Worm (Caenorhabditis elegans): Measurements from ENCODE around the gene nas-29.

The nas-29 gene

DNA sequence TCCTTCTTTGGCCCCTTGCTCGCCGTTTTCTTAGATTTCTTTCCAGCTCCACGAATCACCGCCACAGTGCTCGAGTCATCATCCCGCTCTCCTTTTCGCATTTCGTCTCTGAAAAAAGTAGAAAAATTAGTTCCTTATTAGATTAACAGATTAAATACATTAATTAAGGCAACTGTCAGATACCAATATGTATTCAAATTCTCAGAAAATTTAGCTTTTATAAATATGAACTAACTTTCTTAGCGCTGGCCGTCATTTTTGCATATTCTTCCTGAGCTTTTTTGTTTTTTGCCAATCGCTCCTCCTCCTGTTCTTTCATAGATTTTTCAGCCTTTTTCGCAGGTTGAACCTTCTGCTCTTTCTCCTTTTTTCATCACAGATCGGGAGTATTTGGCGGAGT lies 42.2 kb downstream of the nas-29 start, which contains the start of gene C04G6.6:
C04G6.6 (minus strand) TSS at position 101 of the 400 bp plus-strand sequence.
- TF ChIP-seq mab-5 (tag; optimal IDR thresholded peaks at IDR 0.05) (no peak), ceh-82 (tag; optimal IDR thresholded peaks at IDR 0.05) (no peak), lin-39 (tag; optimal IDR thresholded peaks at IDR 0.05) (no peak), unc-62 (GFP tag; optimal IDR thresholded peaks at IDR 0.05) (no peak), nhr-23 (tag; optimal IDR thresholded peaks at IDR 0.05) (no peak), sem-4 (tag; optimal IDR thresholded peaks at IDR 0.05) (no peak), lin-11 (tag; optimal IDR thresholded peaks at IDR 0.05) (no peak), unc-55 (GFP tag; optimal IDR thresholded peaks at IDR 0.05) (no peak), lsy-2 (tag; optimal IDR thresholded peaks at IDR 0.05) (no peak), unc-39 (tag; optimal IDR thresholded peaks at IDR 0.05) (no peak), nhr-11 (tag; optimal IDR thresholded peaks at IDR 0.05) (no peak), peb-1 (tag; optimal IDR thresholded peaks at IDR 0.05) (no peak)

DNA sequence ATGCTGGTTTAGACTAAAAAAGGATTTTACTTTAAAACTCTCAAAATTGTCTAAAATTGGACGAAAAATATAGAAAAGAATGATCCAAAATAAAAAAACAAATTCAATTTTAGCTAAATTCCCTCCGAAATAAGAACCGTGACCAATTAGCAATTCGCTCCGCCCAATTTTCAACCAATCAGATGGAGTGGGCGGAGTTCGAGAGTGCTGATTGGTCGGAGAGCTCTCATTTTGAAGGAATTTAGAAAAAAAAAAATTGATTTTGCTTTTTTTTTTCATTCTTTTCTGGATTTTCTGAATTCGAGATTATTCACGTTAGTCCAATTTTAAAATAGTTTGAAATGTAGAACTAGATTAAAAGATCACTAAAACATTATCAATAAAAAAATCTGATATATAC lies 42.8 kb downstream of the nas-29 start:
- TF ChIP-seq Y55F3AM.14 (GFP tag; optimal IDR thresholded peaks at IDR 0.05), result no peak
- TF ChIP-seq elt-1 (tag; optimal IDR thresholded peaks at IDR 0.05), result no peak
- no peak for TF ChIP-seq alr-1 (tag; optimal IDR thresholded peaks at IDR 0.05)
- TF ChIP-seq nhr-237 (tag; optimal IDR thresholded peaks at IDR 0.05), result no peak
- TF ChIP-seq nhr-11 (tag; optimal IDR thresholded peaks at IDR 0.05), result no peak
- no peak for TF ChIP-seq sma-3 (GFP tag; optimal IDR thresholded peaks at IDR 0.05)
- TF ChIP-seq ZK546.5 (tag; optimal IDR thresholded peaks at IDR 0.05), result no peak
- TF ChIP-seq blmp-1 (tag; optimal IDR thresholded peaks at IDR 0.05; ENCODE audit: insufficient read depth), result no peak
- TF ChIP-seq nhr-10 (tag; optimal IDR thresholded peaks at IDR 0.05), result no peak
- no peak for TF ChIP-seq nhr-129 (tag; optimal IDR thresholded peaks at IDR 0.05)
- TF ChIP-seq ceh-16 (tag; optimal IDR thresholded peaks at IDR 0.05), result no peak
- TF ChIP-seq nhr-21 (tag; optimal IDR thresholded peaks at IDR 0.05), result no peak
- TF ChIP-seq C34F6.9 (tag; optimal IDR thresholded peaks at IDR 0.05), result no peak
- no peak for TF ChIP-seq elt-3 (tag; optimal IDR thresholded peaks at IDR 0.05)

ce11 chrII:5093945-5094344 lies 47.9 kb downstream of the nas-29 start, which contains the start of gene C04G6.13:
TSS of gene C04G6.13 (plus strand) at chrII:5094245.
- no peak for TF ChIP-seq sma-9 (GFP tag; optimal IDR thresholded peaks at IDR 0.05)
- no peak for TF ChIP-seq sma-9 (tag; optimal IDR thresholded peaks at IDR 0.05)
- no peak for TF ChIP-seq nhr-12 (tag; optimal IDR thresholded peaks at IDR 0.05)

DNA sequence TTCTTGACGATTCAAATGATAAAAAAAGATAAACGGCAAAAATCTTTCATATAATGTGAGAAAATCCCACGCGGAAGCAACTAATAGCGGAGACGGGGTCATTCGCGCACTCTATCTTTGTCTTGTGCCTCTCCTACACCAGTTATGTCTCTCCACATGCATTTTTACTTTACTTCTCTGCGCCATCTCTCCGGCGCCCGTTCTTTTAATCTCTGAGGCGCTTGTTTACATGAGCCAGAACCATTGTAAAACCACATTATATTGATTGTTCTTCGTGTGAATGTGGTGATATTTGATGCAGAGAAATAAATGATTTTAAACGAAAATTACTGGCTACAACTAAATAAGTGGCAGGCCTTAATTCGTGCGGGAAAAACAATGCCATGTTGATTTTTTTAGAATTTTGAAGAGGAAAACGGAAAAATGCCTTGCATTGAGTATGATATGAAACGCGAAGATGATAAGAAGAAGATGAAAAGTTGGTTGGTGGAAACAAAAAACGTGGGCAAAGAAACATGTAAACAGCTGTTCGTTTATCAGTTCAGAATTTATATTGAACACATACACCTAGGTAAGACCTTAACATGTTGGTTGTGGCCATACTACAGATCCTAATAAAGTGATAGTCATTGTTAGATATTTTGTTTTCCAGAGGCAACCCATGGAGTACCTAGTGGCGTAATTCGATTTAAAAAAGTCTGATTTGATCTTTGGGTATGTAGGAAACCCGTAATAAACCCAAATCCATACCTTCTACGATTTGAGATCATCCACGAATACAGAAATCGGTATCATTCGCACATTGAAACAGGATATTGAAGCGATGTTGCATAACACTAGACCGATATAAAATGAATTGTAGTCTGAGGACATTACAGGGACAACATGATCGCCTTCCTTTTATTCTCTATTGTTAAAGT lies 49.2 kb downstream of the nas-29 start, which contains the start of gene C04G6.2:
C04G6.2 (plus strand) TSS at position 870 of the 920 bp plus-strand sequence.
- TF ChIP-seq nhr-23 (tag; optimal IDR thresholded peaks at IDR 0.05) (no peak), crh-2 (tag; optimal IDR thresholded peaks at IDR 0.05) (peak; percentile 62), skn-1 (tag; optimal IDR thresholded peaks at IDR 0.05) (no peak), alr-1 (tag; optimal IDR thresholded peaks at IDR 0.05) (no peak), nhr-237 (tag; optimal IDR thresholded peaks at IDR 0.05) (no peak), egl-27 (tag; optimal IDR thresholded peaks at IDR 0.05) (peak; percentile 22), C34F6.9 (tag; optimal IDR thresholded peaks at IDR 0.05) (peak; percentile 75), ceh-16 (tag; optimal IDR thresholded peaks at IDR 0.05) (no peak), dmd-4 (tag; optimal IDR thresholded peaks at IDR 0.05) (no peak), ceh-82 (tag; optimal IDR thresholded peaks at IDR 0.05) (no peak), elt-3 (tag; optimal IDR thresholded peaks at IDR 0.05) (no peak), F13H6.1 (tag; optimal IDR thresholded peaks at IDR 0.05) (peak; percentile 84), zag-1 (tag; optimal IDR thresholded peaks at IDR 0.05) (no peak), R02D3.7 (tag; optimal IDR thresholded peaks at IDR 0.05) (no peak), Y55F3AM.14 (GFP tag; optimal IDR thresholded peaks at IDR 0.05) (no peak), mbf-1 (tag; optimal IDR thresholded peaks at IDR 0.05) (no peak), nhr-21 (tag; optimal IDR thresholded peaks at IDR 0.05) (no peak), mdl-1 (tag; optimal IDR thresholded peaks at IDR 0.05) (peak in 1 of 2 experiments; percentile 36), lin-11 (tag; optimal IDR thresholded peaks at IDR 0.05) (no peak), lin-13 (GFP tag; optimal IDR thresholded peaks at IDR 0.05) (peak; percentile 31), snpc-4 (tag; optimal IDR thresholded peaks at IDR 0.05) (peak; percentile 5), ztf-1 (GFP tag; conservative IDR thresholded peaks at IDR 0.05) (no peak), sma-9 (GFP tag; optimal IDR thresholded peaks at IDR 0.05) (peak; percentile 69), sma-9 (tag; optimal IDR thresholded peaks at IDR 0.05) (no peak), ama-1 (optimal IDR thresholded peaks at IDR 0.05) (peak; percentile 37), sem-4 (tag; optimal IDR thresholded peaks at IDR 0.05) (no peak), aly-2 (tag; optimal IDR thresholded peaks at IDR 0.05) (no peak), nhr-6 (tag; optimal IDR thresholded peaks at IDR 0.05) (peak; percentile 18), nhr-129 (tag; optimal IDR thresholded peaks at IDR 0.05) (peak; percentile 55), nhr-25 (tag; optimal IDR thresholded peaks at IDR 0.05) (no peak), mab-5 (tag; optimal IDR thresholded peaks at IDR 0.05) (no peak), blmp-1 (tag; optimal IDR thresholded peaks at IDR 0.05; ENCODE audit: insufficient read depth) (no peak), ztf-4 (tag; optimal IDR thresholded peaks at IDR 0.05) (peak; percentile 11), unc-62 (GFP tag; optimal IDR thresholded peaks at IDR 0.05) (no peak)
